Worm (Caenorhabditis elegans): ENCODE measurements around the gene sws-1.

DNA sequence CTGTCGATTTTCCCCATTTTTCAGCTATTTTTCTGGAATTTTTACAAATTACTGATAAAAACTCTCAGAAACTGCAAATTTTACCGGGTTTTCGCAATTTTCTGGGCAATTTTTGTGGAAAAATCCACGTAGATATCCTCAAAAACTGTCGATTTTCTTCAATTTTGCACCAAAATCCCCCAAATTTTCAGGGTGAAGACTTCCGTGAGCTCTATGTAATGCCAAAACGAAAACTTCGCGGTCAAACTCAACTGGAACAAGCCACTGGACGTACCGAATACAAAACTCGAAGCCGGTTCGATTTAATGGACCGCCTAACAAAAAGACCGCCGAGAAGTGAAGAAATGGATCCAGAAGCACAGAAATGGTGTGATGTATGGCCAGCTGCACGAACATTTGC, 457 bp upstream of the sws-1 start:
- TF ChIP-seq syd-9 (tag; optimal IDR thresholded peaks at IDR 0.05) (no peak), pqm-1 (tag; optimal IDR thresholded peaks at IDR 0.05) (no peak), F13H6.1 (tag; optimal IDR thresholded peaks at IDR 0.05) (no peak), fkh-10 (GFP tag; optimal IDR thresholded peaks at IDR 0.05) (no peak)

Data from whole organism, late embryonic.